Fruit fly (Drosophila melanogaster): ENCODE measurements around the gene CG8679.

DNA sequence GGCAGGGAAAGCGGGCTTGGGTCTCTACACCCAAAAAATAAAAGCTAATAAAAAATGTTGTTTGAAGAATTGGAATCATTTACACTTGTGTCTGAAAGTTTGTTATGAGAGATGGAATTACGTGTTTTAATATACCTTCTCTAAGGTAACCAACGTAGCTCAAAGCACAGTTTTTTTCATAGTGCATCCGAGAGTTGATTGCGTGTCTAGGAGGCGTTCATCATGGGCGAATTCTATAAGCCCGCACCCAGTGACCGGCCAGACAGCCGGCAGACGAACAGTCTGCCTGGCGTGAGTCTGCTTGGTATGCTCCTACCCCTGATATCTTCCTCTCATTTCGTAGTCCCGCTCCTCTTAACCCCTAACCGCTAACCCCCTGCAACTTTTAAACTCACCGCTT lies 30.6 kb downstream of the CG8679 start:
- TF ChIP-seq CG10348 (GFP tag; IDR thresholded peaks at IDR 0.05) (no peak), CG4496 (GFP tag; IDR thresholded peaks at IDR 0.05) (no peak), CG13204 (GFP tag; optimal IDR thresholded peaks at IDR 0.05) (no peak), Ets98B (GFP tag; IDR thresholded peaks at IDR 0.05) (no peak), CG9948 (tag; optimal IDR thresholded peaks at IDR 0.05) (no peak), CG15710 (tag; optimal IDR thresholded peaks at IDR 0.05) (no peak), EcR (GFP tag; optimal IDR thresholded peaks at IDR 0.05) (no peak), CG8159 (tag; optimal IDR thresholded peaks at IDR 0.05) (no peak), CG8301 (tag; optimal IDR thresholded peaks at IDR 0.05) (no peak), fd96Ca (GFP tag; IDR thresholded peaks at IDR 0.05) (no peak), CG34367 (tag; optimal IDR thresholded peaks at IDR 0.05) (no peak), gl (tag; optimal IDR thresholded peaks at IDR 0.05) (no peak)

Measured in whole organism, pupa.